Worm (Caenorhabditis elegans) whole organism, L4/young adult: Measurements from ENCODE around the gene rde-12.

Experiments
- dao-5 ChIP-seq: sonication (generic microtip); optimal IDR thresholded peaks from 2 replicates; lab custom pipeline; 2016; ENCODE audit warnings: missing genotype, missing genetic modification characterization, moderate library complexity, missing compliant biosample characterization
- him-1 ChIP-seq: sonication (generic microtip); optimal IDR thresholded peaks from 2 replicates; lab custom pipeline; 2016; ENCODE audit warnings: missing genotype, missing genetic modification reagents, missing genetic modification characterization, missing compliant biosample characterization

ce11 chrV:13660660-13661325 lies 4.4 kb upstream of the rde-12 start, which contains the start of gene letm-1:
- no peak for TF ChIP-seq dao-5 (tag; lab: Kevin White, UChicago)
- TF ChIP-seq him-1 (tag; lab: Kevin White, UChicago): no peak
